Fruit fly (Drosophila melanogaster): ENCODE results near the gene hwt.

Gene hwt

dm6 chrX:12547657-12548056, 20.6 kb downstream of the hwt start (continued):
- no peak for TF ChIP-seq br (optimal IDR thresholded peaks at IDR 0.05)
- TF ChIP-seq Bteb2 (GFP tag; optimal IDR thresholded peaks at IDR 0.05) = no peak
- no peak for TF ChIP-seq chm (GFP tag; IDR thresholded peaks at IDR 0.05)
- no peak for TF ChIP-seq CG12769 (tag; optimal IDR thresholded peaks at IDR 0.05)
- no peak for TF ChIP-seq ken (GFP tag; IDR thresholded peaks at IDR 0.05)
- no peak for TF ChIP-seq unc-4 (GFP tag; IDR thresholded peaks at IDR 0.05; ENCODE audit: partially characterized antibody)
- no peak for TF ChIP-seq CG12071 (GFP tag; optimal IDR thresholded peaks at IDR 0.05)
- TF ChIP-seq CG10654 (GFP tag; optimal IDR thresholded peaks at IDR 0.05) = no peak
- TF ChIP-seq gem (tag; optimal IDR thresholded peaks at IDR 0.05) = peak; percentile 58
- TF ChIP-seq CG2678 (tag; optimal IDR thresholded peaks at IDR 0.05) = peak; percentile 68
- TF ChIP-seq MBD-R2 (GFP tag; IDR thresholded peaks at IDR 0.05) = no peak
- TF ChIP-seq pum (GFP tag; optimal IDR thresholded peaks at IDR 0.05) = no peak
- TF ChIP-seq jumu (GFP tag; optimal IDR thresholded peaks at IDR 0.05) = no peak
- TF ChIP-seq pzg (GFP tag; optimal IDR thresholded peaks at IDR 0.05) = no peak
- peak; percentile 89 for TF ChIP-seq Ets65A (GFP tag)
- TF ChIP-seq CG12299 (tag; optimal IDR thresholded peaks at IDR 0.05) = peak; percentile 24
- TF ChIP-seq CG33213 (GFP tag; optimal IDR thresholded peaks at IDR 0.05) = no peak
- TF ChIP-seq CG5953 (GFP tag; IDR thresholded peaks at IDR 0.05) = no peak
- no peak for TF ChIP-seq Opbp (GFP tag; IDR thresholded peaks at IDR 0.05; ENCODE audit: partially characterized antibody)
- no peak for TF ChIP-seq bigmax (GFP tag; optimal IDR thresholded peaks at IDR 0.05)
- peak; percentile 13 for TF ChIP-seq Asciz (GFP tag; optimal IDR thresholded peaks at IDR 0.05)
- TF ChIP-seq en (GFP tag; optimal IDR thresholded peaks at IDR 0.05) = no peak
- no peak for TF ChIP-seq CG1602 (GFP tag; optimal IDR thresholded peaks at IDR 0.05)
- no peak for TF ChIP-seq CG31365 (tag; optimal IDR thresholded peaks at IDR 0.05)
- no peak for TF ChIP-seq zen2 (GFP tag; IDR thresholded peaks at IDR 0.05; ENCODE audit: partially characterized antibody)
- no peak for TF ChIP-seq Atf-2 (GFP tag; optimal IDR thresholded peaks at IDR 0.05)
- TF ChIP-seq CG18262 (tag; optimal IDR thresholded peaks at IDR 0.05) = peak; percentile 12
- no peak for TF ChIP-seq stc (GFP tag; IDR thresholded peaks at IDR 0.05)
- 0 out of 2 replicates have a peak, but pooled peaks have one; percentile 19 for TF ChIP-seq Ptx1 (GFP tag; IDR thresholded peaks at IDR 0.05)
- no peak for TF ChIP-seq run (tag; optimal IDR thresholded peaks at IDR 0.05)
- TF ChIP-seq CG15269 (tag; optimal IDR thresholded peaks at IDR 0.05) = peak; percentile 59
- no peak for TF ChIP-seq ro (GFP tag; IDR thresholded peaks at IDR 0.05)
- no peak for TF ChIP-seq grn (GFP tag; optimal IDR thresholded peaks at IDR 0.05)
- no peak for TF ChIP-seq CG6689 (GFP tag; IDR thresholded peaks at IDR 0.05)
- TF ChIP-seq CG8290 (GFP tag; optimal IDR thresholded peaks at IDR 0.05) = no peak
- no peak for TF ChIP-seq CG8290 (tag; optimal IDR thresholded peaks at IDR 0.05)
- TF ChIP-seq nau (GFP tag; optimal IDR thresholded peaks at IDR 0.05) = no peak
- no peak for TF ChIP-seq tin (GFP tag; optimal IDR thresholded peaks at IDR 0.05)
- no peak for TF ChIP-seq CG3163 (GFP tag; optimal IDR thresholded peaks at IDR 0.05)
- no peak for TF ChIP-seq ap (GFP tag; IDR thresholded peaks at IDR 0.05)
- TF ChIP-seq CG15073 (GFP tag; optimal IDR thresholded peaks at IDR 0.05) = no peak
- peak; percentile 41 for TF ChIP-seq lab (GFP tag; optimal IDR thresholded peaks at IDR 0.05)
- no peak for TF ChIP-seq sna (GFP tag; IDR thresholded peaks at IDR 0.05; ENCODE audit: partially characterized antibody)
- TF ChIP-seq sob (GFP tag; IDR thresholded peaks at IDR 0.05) = no peak
- no peak for TF ChIP-seq CG3407 (GFP tag; optimal IDR thresholded peaks at IDR 0.05)
- TF ChIP-seq HHEX (GFP tag; optimal IDR thresholded peaks at IDR 0.05) = peak; percentile 14
- no peak for TF ChIP-seq pnt (GFP tag; optimal IDR thresholded peaks at IDR 0.05)
- TF ChIP-seq CG10366 (GFP tag; IDR thresholded peaks at IDR 0.05) = no peak; the same call in 1 of the 2 replicates
- TF ChIP-seq CG12942 (GFP tag; optimal IDR thresholded peaks at IDR 0.05) = no peak
- TF ChIP-seq trh (GFP tag; optimal IDR thresholded peaks at IDR 0.05) = no peak
- TF ChIP-seq CG4360 (GFP tag; IDR thresholded peaks at IDR 0.05) = no peak
- peak; percentile 10 for TF ChIP-seq CG8944 (GFP tag; optimal IDR thresholded peaks at IDR 0.05)
- no peak for TF ChIP-seq jing (GFP tag; optimal IDR thresholded peaks at IDR 0.05)
